Worm (Caenorhabditis elegans) whole organism, L2 larva: ENCODE data around the gene elks-1.

ENCODE experiments used
- aly-2 ChIP-seq: fragments of 150-350 bp; optimal IDR thresholded peaks from 2 replicates; lab custom pipeline; 2014; ENCODE audit warnings: missing biosample characterization, missing genetic modification characterization
- elt-1 ChIP-seq: fragments of 150-350 bp; optimal IDR thresholded peaks from 2 replicates; lab custom pipeline; 2014; ENCODE audit warnings: missing biosample characterization, missing genetic modification characterization
- nhr-25 ChIP-seq: fragments of 150-350 bp; sonication (generic microtip); optimal IDR thresholded peaks from 3 replicates; lab custom pipeline; 2014; ENCODE audit warnings: missing biosample characterization, missing genetic modification characterization
- nhr-6 ChIP-seq: fragments of 150-350 bp; optimal IDR thresholded peaks from 2 replicates; lab custom pipeline; 2014; ENCODE audit warnings: missing biosample characterization, missing genetic modification characterization
- sma-3 ChIP-seq: sonication (generic microtip); optimal IDR thresholded peaks from 2 replicates; lab custom pipeline; 2016; ENCODE audit warnings: missing genetic modification reagents, missing genetic modification characterization, missing compliant biosample characterization
- unc-62 ChIP-seq: fragments of 150-350 bp; optimal IDR thresholded peaks from 2 replicates; lab custom pipeline; 2014; ENCODE audit warnings: missing biosample characterization, missing genetic modification reagents, missing genetic modification characterization

ce11 chrIV:3386504-3387290, 36.9 kb upstream of the elks-1 start:
- TF ChIP-seq aly-2 (tag; lab: Kevin White, UChicago) (no peak), sma-3 (no peak), elt-1 (tag; lab: Kevin White, UChicago) (no peak), nhr-25 (tag; lab: Kevin White, UChicago) (no peak), nhr-6 (no peak), unc-62 (GFP tag; lab: Kevin White, UChicago) (no peak)
